Worm (Caenorhabditis elegans) whole organism, young adult: ENCODE results near the gene T28A11.25.

ENCODE experiments used
- nfyb-1 ChIP-seq: fragments of 200-800 bp; sonication (Bioruptor generic); IDR thresholded peaks from 2 replicates; pipeline ENCODE4 v1.3.6; 2022; ENCODE audit warnings: missing genetic modification reagents, missing genetic modification characterization, missing compliant biosample characterization
- snpc-4 ChIP-seq, 5 experiments: fragments of 150-350 bp in 1 of 5; sonication (generic microtip) in 4 of 5; optimal IDR thresholded peaks; 2 replicates each; lab custom pipeline; 2014 to 2018; ENCODE audit warnings: missing genetic modification characterization in 5 of 5, missing biosample characterization in 3 of 5, antibody characterized with exemption in 2 of 5, mild to moderate bottlenecking in 2 of 5, missing compliant biosample characterization in 2 of 5, missing genotype in 2 of 5, moderate library complexity in 2 of 5, missing genetic modification reagents in 1 of 5
- ztf-3 ChIP-seq: fragments of 200-800 bp; sonication (Bioruptor generic); optimal IDR thresholded peaks from 2 replicates; lab custom pipeline; 2018; ENCODE audit warnings: mild to moderate bottlenecking, missing genetic modification characterization, missing compliant biosample characterization

DNA sequence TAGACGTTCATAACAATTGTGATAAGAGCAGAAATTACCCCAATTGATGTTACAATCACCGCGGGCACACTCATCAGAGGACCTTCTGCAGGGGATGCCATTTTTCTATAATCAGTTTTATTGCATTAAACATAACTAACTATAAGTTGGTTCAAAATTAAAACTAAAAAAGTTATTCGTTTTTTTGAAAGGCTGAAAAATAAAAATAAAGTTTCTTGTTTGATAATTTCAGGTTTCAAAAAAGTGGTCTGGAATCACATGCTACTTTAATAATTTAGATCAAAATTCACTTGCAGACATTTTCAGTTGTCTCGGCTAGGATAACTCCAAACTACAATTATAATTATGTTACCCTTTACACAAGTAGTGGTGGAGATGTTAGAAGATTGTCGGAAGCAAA lies 20.3 kb downstream of the T28A11.25 start, which contains the start of gene srbc-1:
- TF ChIP-seq nfyb-1 (GFP tag; lab: Robert Waterston, UW) (no peak), ztf-3 (GFP tag; lab: Kevin White, UChicago) (no peak), snpc-4 (GFP tag; optimal IDR thresholded peaks at IDR 0.05; lab: Kevin White, UChicago) (no peak), snpc-4 (tag; optimal IDR thresholded peaks at IDR 0.05; lab: Kevin White, UChicago) (no peak)
